Fruit fly (Drosophila melanogaster) whole organism, embryonic: ENCODE measurements around the gene RabX6.

Experiments
- CG1233 ChIP-seq: fragments of 200-800 bp; sonication (Bioruptor generic); optimal IDR thresholded peaks from 4 replicates; lab custom pipeline; 2018; ENCODE audit warnings: missing biosample characterization, mild to moderate bottlenecking, missing genetic modification characterization
- CG12942 ChIP-seq: fragments of 200-800 bp; sonication (Bioruptor generic); optimal IDR thresholded peaks from 3 replicates; lab custom pipeline; 2016; ENCODE audit warnings: missing biosample characterization, missing genetic modification characterization
- CG13775 ChIP-seq: fragments of 200-800 bp; sonication (Bioruptor generic); optimal IDR thresholded peaks from 3 replicates; lab custom pipeline; 2017; ENCODE audit warnings: missing biosample characterization, mild to moderate bottlenecking, missing genetic modification characterization
- CG15514 ChIP-seq: fragments of 200-800 bp; sonication (Bioruptor generic); optimal IDR thresholded peaks from 3 replicates; lab custom pipeline; 2017; ENCODE audit warnings: missing biosample characterization, missing genetic modification characterization, mild to moderate bottlenecking, moderate library complexity, missing genetic modification reagents
- CG16779 ChIP-seq: fragments of 200-800 bp; sonication (Bioruptor generic); IDR thresholded peaks from 2 replicates; pipeline ENCODE4 v1.3.6; 2022; ENCODE audit warnings: missing biosample characterization, missing genetic modification characterization
- CG18262 ChIP-seq: fragments of 200-800 bp; optimal IDR thresholded peaks from 3 replicates; lab custom pipeline; 2019; ENCODE audit warnings: missing biosample characterization, mild to moderate bottlenecking, missing genetic modification characterization, moderate library complexity
- CG18619 ChIP-seq: fragments of 200-800 bp; sonication (Bioruptor generic); optimal IDR thresholded peaks from 3 replicates; lab custom pipeline; 2017; ENCODE audit warnings: missing biosample characterization, mild to moderate bottlenecking, missing genetic modification characterization
- CG18764 ChIP-seq: fragments of 200-800 bp; sonication (Bioruptor generic); optimal IDR thresholded peaks from 3 replicates; lab custom pipeline; 2016; ENCODE audit warnings: missing biosample characterization, missing genetic modification characterization
- CG30431 ChIP-seq: fragments of 200-800 bp; sonication (Bioruptor generic); optimal IDR thresholded peaks from 2 replicates; lab custom pipeline; 2017; ENCODE audit warnings: missing biosample characterization, missing genetic modification characterization
- CG31224 ChIP-seq: fragments of 200-800 bp; sonication (Bioruptor generic); IDR thresholded peaks from 2 replicates; pipeline ENCODE4 v1.3.6; 2022; ENCODE audit warnings: missing biosample characterization, missing genetic modification characterization
- CG31441 ChIP-seq: fragments of 200-800 bp; sonication (Bioruptor generic); IDR thresholded peaks from 2 replicates; pipeline ENCODE4 v1.3.6; 2022; ENCODE audit warnings: missing biosample characterization, missing genetic modification characterization
- CG3281 ChIP-seq: fragments of 200-800 bp; sonication (Bioruptor generic); optimal IDR thresholded peaks from 3 replicates; lab custom pipeline; 2017; ENCODE audit warnings: missing biosample characterization, mild to moderate bottlenecking, missing genetic modification characterization
- CG3407 ChIP-seq: fragments of 200-800 bp; sonication (Bioruptor generic); optimal IDR thresholded peaks from 2 replicates; lab custom pipeline; 2018; ENCODE audit warnings: missing biosample characterization, mild to moderate bottlenecking, missing genetic modification characterization
- CG34422 ChIP-seq: fragments of 200-800 bp; sonication (Bioruptor generic); IDR thresholded peaks from 3 replicates; pipeline ENCODE4 v1.3.6; 2022; ENCODE audit warnings: missing biosample characterization, missing genetic modification characterization
- CG4424 ChIP-seq: fragments of 200-800 bp; sonication (Bioruptor generic); optimal IDR thresholded peaks from 3 replicates; lab custom pipeline; 2016; ENCODE audit warnings: missing biosample characterization, missing genetic modification characterization
- CG4854 ChIP-seq: fragments of 200-800 bp; sonication (Bioruptor generic); optimal IDR thresholded peaks from 2 replicates; lab custom pipeline; 2016; ENCODE audit warnings: missing biosample characterization, missing genetic modification characterization, inconsistent platforms
- CG5245 ChIP-seq: fragments of 200-800 bp; sonication (Bioruptor generic); optimal IDR thresholded peaks from 3 replicates; lab custom pipeline; 2016; ENCODE audit warnings: missing biosample characterization, missing genetic modification characterization
- CG6175 ChIP-seq: fragments of 200-800 bp; sonication (Bioruptor generic); IDR thresholded peaks from 3 replicates; pipeline ENCODE4 v1.3.6; 2022; ENCODE audit warnings: missing biosample characterization, missing genetic modification characterization
- CG6813 ChIP-seq: fragments of 200-800 bp; sonication (Bioruptor generic); optimal IDR thresholded peaks from 2 replicates; lab custom pipeline; 2017; ENCODE audit warnings: missing biosample characterization, missing genetic modification characterization, mild to moderate bottlenecking, moderate library complexity, missing genetic modification reagents
- CG7963 ChIP-seq: fragments of 200-800 bp; sonication (Bioruptor generic); IDR thresholded peaks from 3 replicates; pipeline ENCODE4 v1.3.6; 2022; ENCODE audit warnings: missing biosample characterization, missing genetic modification characterization; ENCODE audit not compliant: partially characterized antibody
- CG8388 ChIP-seq: fragments of 200-800 bp; sonication (Bioruptor generic); optimal IDR thresholded peaks from 2 replicates; lab custom pipeline; 2019; ENCODE audit warnings: missing biosample characterization, mild to moderate bottlenecking, missing genetic modification characterization, moderate library complexity
- CG9797 ChIP-seq: fragments of 200-800 bp; sonication (Bioruptor generic); optimal IDR thresholded peaks from 3 replicates; lab custom pipeline; 2018; ENCODE audit warnings: missing biosample characterization, mild to moderate bottlenecking, missing genetic modification characterization
- CkIIα-i1 ChIP-seq: fragments of 200-800 bp; sonication (Bioruptor generic); IDR thresholded peaks from 2 replicates; pipeline ENCODE4 v1.3.6; 2022; ENCODE audit warnings: missing biosample characterization, missing genetic modification characterization
- D19A ChIP-seq: fragments of 200-800 bp; optimal IDR thresholded peaks from 3 replicates; lab custom pipeline; 2019; ENCODE audit warnings: missing biosample characterization, mild to moderate bottlenecking, missing genetic modification characterization, moderate library complexity
- D19B ChIP-seq: fragments of 200-800 bp; sonication (Bioruptor generic); optimal IDR thresholded peaks from 2 replicates; lab custom pipeline; 2017; ENCODE audit warnings: missing biosample characterization, mild to moderate bottlenecking, missing genetic modification characterization
- Dp ChIP-seq: fragments of 200-800 bp; sonication (Bioruptor generic); optimal IDR thresholded peaks from 2 replicates; lab custom pipeline; 2018; ENCODE audit warnings: missing biosample characterization, mild to moderate bottlenecking, missing genetic modification characterization, moderate library complexity
- ERR ChIP-seq: fragments of 200-800 bp; sonication (Bioruptor generic); optimal IDR thresholded peaks from 2 replicates; lab custom pipeline; 2016; ENCODE audit warnings: missing biosample characterization, missing genetic modification characterization
- Ets97D ChIP-seq: fragments of 200-800 bp; sonication (Bioruptor generic); optimal IDR thresholded peaks from 3 replicates; lab custom pipeline; 2016; ENCODE audit warnings: missing biosample characterization, missing genetic modification characterization
- Hr51 ChIP-seq, 2 experiments: fragments of 200-800 bp; sonication (Bioruptor generic); optimal IDR thresholded peaks; 2 replicates in 1 of 2; 3 replicates in 1 of 2; lab custom pipeline; 2016 to 2018; ENCODE audit warnings: missing biosample characterization in 2 of 2, missing genetic modification characterization in 2 of 2, mild to moderate bottlenecking in 1 of 2, moderate library complexity in 1 of 2
- MESR4 ChIP-seq: fragments of 200-800 bp; sonication (Bioruptor generic); optimal IDR thresholded peaks from 2 replicates; lab custom pipeline; 2018; ENCODE audit warnings: missing biosample characterization, mild to moderate bottlenecking, missing genetic modification characterization, moderate library complexity
- Meics ChIP-seq: fragments of 200-800 bp; sonication (Bioruptor generic); optimal IDR thresholded peaks from 2 replicates; lab custom pipeline; 2017; ENCODE audit warnings: missing biosample characterization, mild to moderate bottlenecking, missing genetic modification characterization
- Trl ChIP-seq, 3 experiments: fragments of >200 bp in 2 of 3; fragments of 200-800 bp in 1 of 3; sonication (Bioruptor generic) in 1 of 3; optimal IDR thresholded peaks; 2 replicates in 1 of 3; 3 replicates in 2 of 3; lab custom pipeline; 2016 to 2017; ENCODE audit warnings: missing biosample characterization in 1 of 3, missing genetic modification characterization in 1 of 3
- amos ChIP-seq: fragments of 200-800 bp; sonication (Bioruptor generic); IDR thresholded peaks from 2 replicates; pipeline ENCODE4 v1.3.6; 2022; ENCODE audit warnings: missing biosample characterization, missing genetic modification characterization; ENCODE audit not compliant: partially characterized antibody
- aop ChIP-seq: fragments of 200-800 bp; sonication (Bioruptor generic); IDR thresholded peaks from 2 replicates; pipeline ENCODE4 v1.3.6; 2022; ENCODE audit warnings: missing biosample characterization, missing genetic modification characterization
- ci ChIP-seq: fragments of 200-800 bp; sonication (Bioruptor generic); IDR thresholded peaks from 3 replicates; pipeline ENCODE4 v1.3.6; 2022; ENCODE audit warnings: missing biosample characterization, missing genetic modification characterization
- da ChIP-seq: fragments of 200-800 bp; sonication (Bioruptor generic); optimal IDR thresholded peaks from 2 replicates; lab custom pipeline; 2016; ENCODE audit warnings: missing biosample characterization, missing genetic modification characterization
- danr ChIP-seq: fragments of 200-800 bp; sonication (Bioruptor generic); IDR thresholded peaks from 2 replicates; pipeline ENCODE4 v1.3.6; 2022; ENCODE audit warnings: missing biosample characterization, missing genetic modification characterization
- grn ChIP-seq: fragments of 200-800 bp; sonication (Bioruptor generic); optimal IDR thresholded peaks from 3 replicates; lab custom pipeline; 2017; ENCODE audit warnings: missing biosample characterization, missing genetic modification characterization
- gro ChIP-seq: fragments of 200-800 bp; sonication (Bioruptor generic); optimal IDR thresholded peaks from 2 replicates; lab custom pipeline; 2016; ENCODE audit warnings: missing biosample characterization, missing genetic modification characterization
- gsb-n ChIP-seq: fragments of 200-800 bp; sonication (Bioruptor generic); optimal IDR thresholded peaks from 3 replicates; lab custom pipeline; 2018; ENCODE audit warnings: missing biosample characterization, mild to moderate bottlenecking, missing genetic modification characterization
- jumu ChIP-seq: fragments of 200-800 bp; sonication (Bioruptor generic); optimal IDR thresholded peaks from 3 replicates; lab custom pipeline; 2016; ENCODE audit warnings: missing biosample characterization, missing genetic modification characterization
- nerfin-2 ChIP-seq: fragments of 200-800 bp; sonication (Bioruptor generic); IDR thresholded peaks from 2 replicates; pipeline ENCODE4 v1.3.6; 2022; ENCODE audit warnings: missing biosample characterization, missing genetic modification characterization; ENCODE audit not compliant: partially characterized antibody
- nmo ChIP-seq: fragments of 200-800 bp; sonication (Bioruptor generic); optimal IDR thresholded peaks from 2 replicates; lab custom pipeline; 2018; ENCODE audit warnings: missing biosample characterization, mild to moderate bottlenecking, missing genetic modification characterization, moderate library complexity
- oc ChIP-seq: fragments of 200-800 bp; sonication (Bioruptor generic); optimal IDR thresholded peaks from 2 replicates; lab custom pipeline; 2018; ENCODE audit warnings: missing biosample characterization, mild to moderate bottlenecking, missing genetic modification characterization, moderate library complexity
- scrt ChIP-seq: fragments of 200-800 bp; sonication (Bioruptor generic); optimal IDR thresholded peaks from 2 replicates; lab custom pipeline; 2018; ENCODE audit warnings: missing biosample characterization, mild to moderate bottlenecking, missing genetic modification characterization, moderate library complexity
- sens ChIP-seq: fragments of 200-800 bp; sonication (Bioruptor generic); peaks from one replicate; lab custom pipeline; 2016; ENCODE audit warnings: missing biosample characterization, missing genetic modification characterization
- sr ChIP-seq: fragments of 200-800 bp; sonication (Bioruptor generic); IDR thresholded peaks from 3 replicates; pipeline ENCODE4 v1.3.6; 2022; ENCODE audit warnings: missing biosample characterization, missing genetic modification characterization
- stc ChIP-seq: fragments of 200-800 bp; sonication (Bioruptor generic); IDR thresholded peaks from 2 replicates; pipeline ENCODE4 v1.3.6; 2022; ENCODE audit warnings: missing biosample characterization, missing genetic modification characterization
- stwl ChIP-seq: fragments of 200-800 bp; sonication (Bioruptor generic); optimal IDR thresholded peaks from 3 replicates; lab custom pipeline; 2018; ENCODE audit warnings: missing biosample characterization, mild to moderate bottlenecking, missing genetic modification characterization, moderate library complexity
- sug ChIP-seq: fragments of 200-800 bp; optimal IDR thresholded peaks from 2 replicates; lab custom pipeline; 2019; ENCODE audit warnings: missing biosample characterization, mild to moderate bottlenecking, missing genetic modification characterization, moderate library complexity
- zfh2 ChIP-seq: fragments of 200-800 bp; sonication (Bioruptor generic); optimal IDR thresholded peaks from 2 replicates; lab custom pipeline; 2016; ENCODE audit warnings: missing biosample characterization, missing genetic modification characterization

RabX6 gene

dm6 chr3L:735948-736347 lies 45.6 kb downstream of the RabX6 start (continued):
- TF ChIP-seq CG30431 (no peak), CG12942 (GFP tag; lab: Kevin White, UChicago) (no peak), CG4424 (peak; percentile 18), grn (GFP tag; lab: Kevin White, UChicago) (no peak), Ets97D (no peak), scrt (GFP tag; lab: Kevin White, UChicago) (no peak), oc (tag; lab: Kevin White, UChicago) (no peak), CG6813 (no peak), D19A (tag; lab: Kevin White, UChicago) (no peak), CG15514 (no peak), danr (GFP tag; lab: Robert Waterston, UW) (no peak), CkIIα-i1 (GFP tag; lab: Robert Waterston, UW) (no peak), ci (GFP tag; lab: Robert Waterston, UW) (peak; percentile 7; the same call in 1 of the 3 replicates), Trl (optimal IDR thresholded peaks at IDR 0.05; lab: Kevin White, UChicago) (no peak), Trl (GFP tag; optimal IDR thresholded peaks at IDR 0.05; lab: Kevin White, UChicago) (no peak), Hr51 (GFP tag; optimal IDR thresholded peaks at IDR 0.05; lab: Kevin White, UChicago) (no peak), ERR (GFP tag; lab: Kevin White, UChicago) (no peak), stwl (tag; lab: Kevin White, UChicago) (no peak), CG4854 (GFP tag; lab: Kevin White, UChicago) (no peak), CG1233 (GFP tag; lab: Kevin White, UChicago) (no peak), da (GFP tag; lab: Kevin White, UChicago) (no peak), CG18764 (no peak), CG5245 (GFP tag; lab: Kevin White, UChicago) (peak; percentile 2), CG34422 (0 out of 3 replicates have a peak, but pooled peaks have one; percentile 33), sug (tag; lab: Kevin White, UChicago) (no peak), CG7963 (no peak), D19B (GFP tag; lab: Kevin White, UChicago) (no peak), amos (no peak), CG13775 (GFP tag; lab: Kevin White, UChicago) (no peak), MESR4 (no peak), sens (GFP tag; lab: Kevin White, UChicago) (peak; percentile 84), CG16779 (GFP tag; lab: Robert Waterston, UW) (no peak), nmo (GFP tag; lab: Kevin White, UChicago) (peak; percentile 31), CG3407 (GFP tag; lab: Kevin White, UChicago) (peak; percentile 31), sr (GFP tag; lab: Robert Waterston, UW) (no peak), Dp (no peak), CG9797 (GFP tag; lab: Kevin White, UChicago) (no peak), jumu (GFP tag; lab: Kevin White, UChicago) (no peak), aop (GFP tag; lab: Robert Waterston, UW) (no peak), CG3281 (GFP tag; lab: Kevin White, UChicago) (no peak), nerfin-2 (GFP tag; lab: Robert Waterston, UW) (no peak), Meics (GFP tag; lab: Kevin White, UChicago) (no peak), CG18619 (GFP tag; lab: Kevin White, UChicago) (no peak), CG18262 (tag; lab: Kevin White, UChicago) (peak; percentile 53), zfh2 (no peak), stc (GFP tag; lab: Robert Waterston, UW) (no peak), gsb-n (tag; lab: Kevin White, UChicago) (no peak), CG8388 (GFP tag; lab: Kevin White, UChicago) (peak; percentile 1), CG31224 (GFP tag; lab: Robert Waterston, UW) (no peak), gro (GFP tag; lab: Kevin White, UChicago) (no peak), CG6175 (no peak), CG31441 (GFP tag; lab: Robert Waterston, UW) (0 out of 2 replicates have a peak, but pooled peaks have one; percentile 22)
